Fruit fly (Drosophila melanogaster) whole organism, embryonic: ENCODE data around the gene her.

Experiments
- Atf3 ChIP-seq: fragments of 200-800 bp; sonication (Bioruptor generic); optimal IDR thresholded peaks from 3 replicates; lab custom pipeline; 2016; ENCODE audit warnings: missing biosample characterization, missing genetic modification characterization
- CG12236 ChIP-seq: fragments of 200-800 bp; sonication (Bioruptor generic); optimal IDR thresholded peaks from 2 replicates; lab custom pipeline; 2016; ENCODE audit warnings: missing biosample characterization, missing genetic modification characterization
- CG14667 ChIP-seq: fragments of 200-800 bp; sonication (Bioruptor generic); IDR thresholded peaks from 2 replicates; pipeline ENCODE4 v1.3.6; 2022; ENCODE audit warnings: missing biosample characterization, missing genetic modification characterization
- CG14710 ChIP-seq: fragments of 200-800 bp; sonication (Bioruptor generic); optimal IDR thresholded peaks from 3 replicates; lab custom pipeline; 2019; ENCODE audit warnings: missing biosample characterization, mild to moderate bottlenecking, missing genetic modification characterization, moderate library complexity
- CG1647 ChIP-seq: fragments of 200-800 bp; sonication (Bioruptor generic); optimal IDR thresholded peaks from 3 replicates; lab custom pipeline; 2016; ENCODE audit warnings: missing biosample characterization, missing genetic modification characterization
- CG17186 ChIP-seq: fragments of 200-800 bp; sonication (Bioruptor generic); optimal IDR thresholded peaks from 3 replicates; lab custom pipeline; 2017; ENCODE audit warnings: missing biosample characterization, missing genetic modification reagents, missing genetic modification characterization
- CG17328 ChIP-seq: fragments of 200-800 bp; sonication (Bioruptor generic); IDR thresholded peaks from 2 replicates; pipeline ENCODE4 v1.3.6; 2022; ENCODE audit warnings: missing biosample characterization, missing genetic modification characterization
- CG17829 ChIP-seq: fragments of 200-800 bp; optimal IDR thresholded peaks from 2 replicates; lab custom pipeline; 2019; ENCODE audit warnings: missing biosample characterization, mild to moderate bottlenecking, missing genetic modification characterization, moderate library complexity
- CG17912 ChIP-seq: fragments of 200-800 bp; sonication (Bioruptor generic); optimal IDR thresholded peaks from 2 replicates; lab custom pipeline; 2018; ENCODE audit warnings: missing biosample characterization, mild to moderate bottlenecking, missing genetic modification characterization
- CG4707 ChIP-seq: fragments of 200-800 bp; sonication (Bioruptor generic); optimal IDR thresholded peaks from 2 replicates; lab custom pipeline; 2018; ENCODE audit warnings: missing biosample characterization, mild to moderate bottlenecking, missing genetic modification characterization, moderate library complexity
- CG6683 ChIP-seq: fragments of 200-800 bp; sonication (Bioruptor generic); optimal IDR thresholded peaks from 2 replicates; lab custom pipeline; 2017; ENCODE audit warnings: missing biosample characterization, mild to moderate bottlenecking, missing genetic modification characterization, missing genetic modification reagents
- CG6689 ChIP-seq: fragments of 200-800 bp; sonication (Bioruptor generic); IDR thresholded peaks from 2 replicates; pipeline ENCODE4 v1.3.6; 2022; ENCODE audit warnings: missing biosample characterization, missing genetic modification characterization
- CG7271 ChIP-seq: fragments of 200-800 bp; sonication (Bioruptor generic); optimal IDR thresholded peaks from 2 replicates; lab custom pipeline; 2018; ENCODE audit warnings: missing biosample characterization, mild to moderate bottlenecking, missing genetic modification characterization, moderate library complexity
- CG7745 ChIP-seq: fragments of 200-800 bp; sonication (Bioruptor generic); optimal IDR thresholded peaks from 2 replicates; lab custom pipeline; 2018; ENCODE audit warnings: missing biosample characterization, mild to moderate bottlenecking, missing genetic modification characterization, moderate library complexity
- CG7928 ChIP-seq: fragments of 200-800 bp; sonication (Bioruptor generic); optimal IDR thresholded peaks from 2 replicates; lab custom pipeline; 2017; ENCODE audit warnings: missing biosample characterization, mild to moderate bottlenecking, missing genetic modification characterization
- CG8089 ChIP-seq: fragments of 200-800 bp; sonication (Bioruptor generic); optimal IDR thresholded peaks from 3 replicates; lab custom pipeline; 2016; ENCODE audit warnings: missing biosample characterization, missing genetic modification characterization
- CG8388 ChIP-seq: fragments of 200-800 bp; sonication (Bioruptor generic); optimal IDR thresholded peaks from 2 replicates; lab custom pipeline; 2019; ENCODE audit warnings: missing biosample characterization, mild to moderate bottlenecking, missing genetic modification characterization, moderate library complexity
- CG9876 ChIP-seq: fragments of 200-800 bp; sonication (Bioruptor generic); optimal IDR thresholded peaks from 2 replicates; lab custom pipeline; 2016; ENCODE audit warnings: missing biosample characterization, missing genetic modification characterization
- Dfd ChIP-seq, 2 experiments: fragments of >200 bp; optimal IDR thresholded peaks; 2 replicates each; lab custom pipeline; 2017; ENCODE audit warnings: missing biosample characterization in 2 of 2, missing genetic modification characterization in 2 of 2
- ERR ChIP-seq: fragments of 200-800 bp; sonication (Bioruptor generic); optimal IDR thresholded peaks from 2 replicates; lab custom pipeline; 2016; ENCODE audit warnings: missing biosample characterization, missing genetic modification characterization
- Ets65A ChIP-seq: fragments of 200-800 bp; sonication (Bioruptor generic); peaks from one replicate; lab custom pipeline; 2016; ENCODE audit warnings: missing biosample characterization, missing genetic modification characterization
- GATAe ChIP-seq: fragments of 200-800 bp; sonication (Bioruptor generic); conservative IDR thresholded peaks from 2 replicates; pipeline ENCODE4 v1.3.6; 2022; ENCODE audit warnings: missing biosample characterization, missing genetic modification characterization
- Hmx ChIP-seq: fragments of 200-800 bp; sonication (Bioruptor generic); optimal IDR thresholded peaks from 2 replicates; lab custom pipeline; 2016; ENCODE audit warnings: missing biosample characterization, missing genetic modification characterization
- Hr39 ChIP-seq: fragments of >200 bp; optimal IDR thresholded peaks from 2 replicates; lab custom pipeline; 2017
- MTF-1 ChIP-seq: fragments of 200-800 bp; sonication (Bioruptor generic); optimal IDR thresholded peaks from 2 replicates; lab custom pipeline; 2018; ENCODE audit warnings: missing biosample characterization, mild to moderate bottlenecking, missing genetic modification characterization, borderline replicate concordance
- Nf-YA ChIP-seq: fragments of 200-800 bp; sonication (Bioruptor generic); IDR thresholded peaks from 2 replicates; pipeline ENCODE4 v1.3.6; 2022; ENCODE audit warnings: missing biosample characterization, missing genetic modification characterization
- NfI ChIP-seq: fragments of 200-800 bp; sonication (Bioruptor generic); optimal IDR thresholded peaks from 3 replicates; lab custom pipeline; 2018; ENCODE audit warnings: missing biosample characterization, mild to moderate bottlenecking, missing genetic modification characterization, moderate library complexity
- Poxn ChIP-seq: fragments of 200-800 bp; sonication (Bioruptor generic); IDR thresholded peaks from 2 replicates; pipeline ENCODE4 v1.3.6; 2022; ENCODE audit warnings: missing biosample characterization, missing genetic modification characterization
- Ravus ChIP-seq: fragments of 200-800 bp; sonication (Bioruptor generic); IDR thresholded peaks from 2 replicates; pipeline ENCODE4 v1.3.6; 2022; ENCODE audit warnings: missing biosample characterization, missing genetic modification characterization
- Sin3A ChIP-seq: fragments of >200 bp; optimal IDR thresholded peaks from 2 replicates; lab custom pipeline; 2018
- Sry-δ ChIP-seq: fragments of 200-800 bp; sonication (Bioruptor generic); optimal IDR thresholded peaks from 2 replicates; lab custom pipeline; 2016; ENCODE audit warnings: missing biosample characterization, missing genetic modification characterization
- Trl ChIP-seq, 3 experiments: fragments of >200 bp in 2 of 3; fragments of 200-800 bp in 1 of 3; sonication (Bioruptor generic) in 1 of 3; optimal IDR thresholded peaks; 2 replicates in 1 of 3; 3 replicates in 2 of 3; lab custom pipeline; 2016 to 2017; ENCODE audit warnings: missing biosample characterization in 1 of 3, missing genetic modification characterization in 1 of 3
- ab ChIP-seq: fragments of 200-800 bp; sonication (Bioruptor generic); optimal IDR thresholded peaks from 2 replicates; lab custom pipeline; 2016; ENCODE audit warnings: missing biosample characterization, missing genetic modification characterization
- bcd ChIP-seq: fragments of 200-800 bp; sonication (Bioruptor generic); optimal IDR thresholded peaks from 2 replicates; lab custom pipeline; 2017; ENCODE audit warnings: missing biosample characterization, mild to moderate bottlenecking, missing genetic modification characterization
- crc ChIP-seq: fragments of 200-800 bp; sonication (Bioruptor generic); optimal IDR thresholded peaks from 2 replicates; lab custom pipeline; 2016; ENCODE audit warnings: missing biosample characterization, missing genetic modification characterization
- crol ChIP-seq: fragments of 200-800 bp; sonication (Bioruptor generic); IDR thresholded peaks from 2 replicates; pipeline ENCODE4 v1.3.6; 2022; ENCODE audit warnings: missing biosample characterization, missing genetic modification characterization
- da ChIP-seq: fragments of 200-800 bp; sonication (Bioruptor generic); optimal IDR thresholded peaks from 2 replicates; lab custom pipeline; 2016; ENCODE audit warnings: missing biosample characterization, missing genetic modification characterization
- ems ChIP-seq: fragments of 200-800 bp; sonication (Bioruptor generic); optimal IDR thresholded peaks from 3 replicates; lab custom pipeline; 2016; ENCODE audit warnings: missing biosample characterization, missing genetic modification characterization
- fd102C ChIP-seq: fragments of 200-800 bp; sonication (Bioruptor generic); optimal IDR thresholded peaks from 2 replicates; lab custom pipeline; 2018; ENCODE audit warnings: missing biosample characterization, mild to moderate bottlenecking, missing genetic modification characterization, moderate library complexity
- gro ChIP-seq: fragments of 200-800 bp; sonication (Bioruptor generic); optimal IDR thresholded peaks from 2 replicates; lab custom pipeline; 2016; ENCODE audit warnings: missing biosample characterization, missing genetic modification characterization
- jumu ChIP-seq: fragments of 200-800 bp; sonication (Bioruptor generic); optimal IDR thresholded peaks from 3 replicates; lab custom pipeline; 2016; ENCODE audit warnings: missing biosample characterization, missing genetic modification characterization
- kni ChIP-seq: fragments of 200-800 bp; sonication (Bioruptor generic); optimal IDR thresholded peaks from 3 replicates; lab custom pipeline; 2017; ENCODE audit warnings: mild to moderate bottlenecking, missing biosample characterization, missing genetic modification reagents, missing genetic modification characterization
- lab ChIP-seq: fragments of 200-800 bp; sonication (Bioruptor generic); optimal IDR thresholded peaks from 3 replicates; lab custom pipeline; 2017; ENCODE audit warnings: missing biosample characterization, missing genetic modification characterization, mild to moderate bottlenecking, moderate library complexity, missing genetic modification reagents
- maf-S ChIP-seq: fragments of 200-800 bp; sonication (Bioruptor generic); optimal IDR thresholded peaks from 2 replicates; lab custom pipeline; 2016; ENCODE audit warnings: missing biosample characterization, missing genetic modification characterization
- org-1 ChIP-seq: fragments of 200-800 bp; sonication (Bioruptor generic); optimal IDR thresholded peaks from 2 replicates; lab custom pipeline; 2017; ENCODE audit warnings: missing biosample characterization, missing genetic modification characterization
- pita ChIP-seq: fragments of 200-800 bp; sonication (Bioruptor generic); optimal IDR thresholded peaks from 2 replicates; lab custom pipeline; 2017; ENCODE audit warnings: missing biosample characterization, mild to moderate bottlenecking, missing genetic modification characterization
- sc ChIP-seq, 3 experiments: fragments of >200 bp in 2 of 3; fragments of 200-800 bp in 1 of 3; sonication (Bioruptor generic) in 1 of 3; optimal IDR thresholded peaks; 2 replicates in 2 of 3; 3 replicates in 1 of 3; lab custom pipeline; 2017; ENCODE audit warnings: mild to moderate bottlenecking in 1 of 3, missing biosample characterization in 1 of 3, missing genetic modification characterization in 1 of 3, missing genetic modification reagents in 1 of 3
- tup ChIP-seq: fragments of 200-800 bp; sonication (Bioruptor generic); optimal IDR thresholded peaks from 2 replicates; lab custom pipeline; 2016; ENCODE audit warnings: missing biosample characterization, mild to moderate bottlenecking, missing genetic modification characterization, moderate library complexity
- wek ChIP-seq: fragments of 200-800 bp; sonication (Bioruptor generic); optimal IDR thresholded peaks from 3 replicates; lab custom pipeline; 2018; ENCODE audit warnings: missing biosample characterization, mild to moderate bottlenecking, missing genetic modification characterization, moderate library complexity
- zfh2 ChIP-seq: fragments of 200-800 bp; sonication (Bioruptor generic); optimal IDR thresholded peaks from 2 replicates; lab custom pipeline; 2016; ENCODE audit warnings: missing biosample characterization, missing genetic modification characterization

Gene her

DNA sequence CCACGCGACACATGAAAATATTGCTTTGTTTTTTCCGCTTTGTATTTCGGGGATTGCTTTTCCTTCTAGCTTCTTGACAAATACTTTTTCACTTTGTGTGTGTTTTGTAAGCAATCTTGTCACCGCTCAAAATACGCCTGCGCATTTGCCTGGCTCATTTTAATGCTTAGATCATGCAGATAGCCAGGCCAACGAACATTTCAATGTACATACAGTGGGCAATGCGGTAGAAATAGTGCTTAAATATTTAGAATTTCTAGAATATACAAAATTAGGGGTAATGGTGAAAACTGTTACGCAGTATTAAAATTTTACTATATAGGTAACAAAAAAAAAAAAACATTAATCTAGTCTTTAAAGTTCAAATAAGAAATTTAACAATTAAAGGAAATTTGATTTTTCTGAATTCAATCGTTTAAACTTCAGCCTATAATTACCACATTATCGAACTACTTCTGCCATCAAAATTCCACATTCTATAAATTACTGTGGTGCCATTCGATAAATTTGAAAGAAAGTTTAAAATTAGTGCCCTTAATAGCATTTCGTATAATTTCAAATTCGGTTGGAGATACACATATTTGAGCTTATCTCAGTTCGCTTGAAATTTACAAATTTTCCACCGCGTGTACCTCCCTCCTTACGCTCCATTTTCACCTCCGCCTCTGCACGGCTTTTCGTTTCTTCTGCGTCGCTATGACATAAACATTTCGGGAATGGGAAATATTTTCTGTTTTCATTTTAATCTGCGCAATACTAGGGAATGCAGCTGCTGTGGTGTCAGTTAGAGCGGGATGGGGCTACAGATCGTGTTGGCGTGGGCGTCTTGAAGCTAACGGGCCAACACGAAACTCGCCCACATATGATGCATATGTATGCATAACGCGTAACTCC is 30.1 kb downstream of the her start (continued):
- no peak for TF ChIP-seq da
- TF ChIP-seq pita, result no peak
- peak; percentile 51 for TF ChIP-seq CG17328 (GFP tag; lab: Robert Waterston, UW)
- TF ChIP-seq Poxn, result no peak
- no peak for TF ChIP-seq CG7745 (tag; lab: Kevin White, UChicago)
- no peak for TF ChIP-seq kni (GFP tag; lab: Kevin White, UChicago)
- no peak for TF ChIP-seq ERR (GFP tag; lab: Kevin White, UChicago)
- TF ChIP-seq Trl (optimal IDR thresholded peaks at IDR 0.05; lab: Kevin White, UChicago), result no peak
- no peak for TF ChIP-seq Trl (GFP tag; optimal IDR thresholded peaks at IDR 0.05; lab: Kevin White, UChicago)
- TF ChIP-seq CG14667 (GFP tag; lab: Robert Waterston, UW), result no peak
- TF ChIP-seq NfI (GFP tag; lab: Kevin White, UChicago), result no peak
- no peak for TF ChIP-seq CG1647 (GFP tag; lab: Kevin White, UChicago)
- TF ChIP-seq gro (GFP tag; lab: Kevin White, UChicago), result no peak
- no peak for TF ChIP-seq fd102C
- TF ChIP-seq ems, result no peak
- TF ChIP-seq lab (GFP tag; lab: Kevin White, UChicago), result no peak
- no peak for TF ChIP-seq CG9876 (GFP tag; lab: Kevin White, UChicago)
- TF ChIP-seq CG8089 (GFP tag; lab: Kevin White, UChicago), result no peak
- TF ChIP-seq Atf3 (GFP tag; lab: Kevin White, UChicago), result no peak
- TF ChIP-seq Nf-YA (GFP tag; lab: Robert Waterston, UW), result no peak
- TF ChIP-seq Hmx (GFP tag; lab: Kevin White, UChicago), result no peak
- no peak for TF ChIP-seq Hr39 (lab: Kevin White, UChicago)
- TF ChIP-seq Ets65A, result no peak
- no peak for TF ChIP-seq MTF-1
- TF ChIP-seq ab, result no peak
- TF ChIP-seq org-1 (GFP tag; lab: Kevin White, UChicago), result no peak
- TF ChIP-seq sc (optimal IDR thresholded peaks at IDR 0.05; lab: Kevin White, UChicago), result no peak
- no peak for TF ChIP-seq sc (GFP tag; optimal IDR thresholded peaks at IDR 0.05; lab: Kevin White, UChicago)
- peak; percentile 80 for TF ChIP-seq CG4707 (GFP tag; lab: Kevin White, UChicago)
- no peak for TF ChIP-seq CG6689 (GFP tag; lab: Robert Waterston, UW)
- no peak for TF ChIP-seq CG17829 (tag; lab: Kevin White, UChicago)
- peak; percentile 22 for TF ChIP-seq CG8388 (GFP tag; lab: Kevin White, UChicago)
- TF ChIP-seq tup (GFP tag; lab: Kevin White, UChicago), result no peak
- TF ChIP-seq wek, result no peak
- no peak for TF ChIP-seq Dfd (GFP tag; optimal IDR thresholded peaks at IDR 0.05; lab: Kevin White, UChicago)
- no peak for TF ChIP-seq maf-S (GFP tag; lab: Kevin White, UChicago)
- TF ChIP-seq CG17912 (GFP tag; lab: Kevin White, UChicago), result no peak
- no peak for TF ChIP-seq crc (GFP tag; lab: Kevin White, UChicago)
- TF ChIP-seq GATAe (GFP tag; lab: Robert Waterston, UW), result no peak
- no peak for TF ChIP-seq Sin3A (lab: Kevin White, UChicago)
- TF ChIP-seq CG17186, result no peak
- no peak for TF ChIP-seq CG14710 (tag; lab: Kevin White, UChicago)
- TF ChIP-seq bcd (GFP tag; lab: Kevin White, UChicago), result no peak
- no peak for TF ChIP-seq Ravus (GFP tag; lab: Robert Waterston, UW)
- peak; percentile 48; the same call in 1 of the 2 replicates for TF ChIP-seq crol
- no peak for TF ChIP-seq CG12236 (GFP tag; lab: Kevin White, UChicago)
- TF ChIP-seq jumu (GFP tag; lab: Kevin White, UChicago), result peak; percentile 19
- TF ChIP-seq zfh2, result no peak
- no peak for TF ChIP-seq CG7928 (GFP tag; lab: Kevin White, UChicago)
- TF ChIP-seq Sry-δ (GFP tag; lab: Kevin White, UChicago), result no peak
- no peak for TF ChIP-seq CG6683 (GFP tag; lab: Kevin White, UChicago)
- TF ChIP-seq CG7271 (tag; lab: Kevin White, UChicago), result no peak
